Fruit fly (Drosophila melanogaster): ENCODE measurements around the gene Wdr24.

Wdr24 gene

DNA sequence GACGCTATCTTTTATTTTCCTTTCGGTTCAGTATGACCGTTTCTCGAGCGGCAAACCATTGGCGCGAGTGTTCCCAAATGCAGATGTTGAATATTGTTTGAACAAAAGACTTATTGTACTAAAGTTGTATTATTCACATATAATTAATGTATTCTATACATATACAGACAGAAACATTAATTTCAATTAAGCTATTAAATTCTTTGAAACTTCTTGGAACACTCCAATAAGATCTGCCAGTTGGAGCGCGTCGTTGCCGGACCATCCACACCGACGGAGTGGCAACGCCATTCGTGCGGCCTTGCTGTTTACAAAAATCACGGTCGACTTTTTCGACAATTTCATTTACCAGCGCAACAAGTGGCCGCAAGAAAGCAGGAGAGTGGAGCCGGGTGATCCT is at the start of gene Wdr24, which contains the start of gene IntS11:
Wdr24 (minus strand) TSS at position 37 of the 400 bp plus-strand sequence.
IntS11 (plus strand) TSS at position 282 of the 400 bp plus-strand sequence.
- TF ChIP-seq CG17801 (GFP tag; optimal IDR thresholded peaks at IDR 0.05; ENCODE audit: partially characterized antibody) = peak; percentile 89

DNA sequence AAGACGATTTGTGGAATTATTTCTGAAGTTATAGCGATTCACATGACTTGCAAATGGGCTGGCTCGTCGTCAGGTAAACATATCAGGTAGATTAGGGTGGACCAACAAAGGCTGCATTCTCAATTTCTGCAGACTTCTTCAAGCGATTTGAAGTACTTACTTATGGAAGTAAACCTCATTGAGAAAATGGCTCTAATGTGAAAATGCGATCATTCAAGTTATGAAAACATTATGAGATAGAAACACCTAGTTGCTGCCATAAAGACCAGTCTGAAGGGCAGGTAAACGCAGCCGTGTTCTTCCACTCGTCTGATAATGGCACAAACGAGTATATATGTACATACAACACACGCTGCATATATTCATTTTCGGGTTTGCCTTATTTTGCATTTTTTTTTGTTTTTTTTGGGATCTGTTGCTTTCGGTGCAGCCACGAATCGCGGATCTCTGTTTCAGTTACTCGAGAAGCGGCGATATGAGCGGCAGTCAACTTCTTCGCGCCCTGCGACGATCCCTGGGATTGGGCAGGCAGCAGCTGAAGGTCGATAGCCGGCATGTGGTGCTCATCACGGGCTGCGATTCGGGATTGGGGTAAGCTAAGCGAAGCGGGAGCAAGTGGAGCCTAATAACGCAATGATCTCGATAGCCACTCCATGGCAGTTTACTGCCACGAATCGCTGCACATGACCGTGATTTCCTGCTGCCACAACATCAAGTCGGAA is 49.4 kb upstream of the Wdr24 start, which contains the start of gene sro:
sro (plus strand) TSS at position 437 of the 722 bp plus-strand sequence.
- TF ChIP-seq CG17801 (GFP tag; optimal IDR thresholded peaks at IDR 0.05; ENCODE audit: partially characterized antibody) = peak; percentile 59

DNA sequence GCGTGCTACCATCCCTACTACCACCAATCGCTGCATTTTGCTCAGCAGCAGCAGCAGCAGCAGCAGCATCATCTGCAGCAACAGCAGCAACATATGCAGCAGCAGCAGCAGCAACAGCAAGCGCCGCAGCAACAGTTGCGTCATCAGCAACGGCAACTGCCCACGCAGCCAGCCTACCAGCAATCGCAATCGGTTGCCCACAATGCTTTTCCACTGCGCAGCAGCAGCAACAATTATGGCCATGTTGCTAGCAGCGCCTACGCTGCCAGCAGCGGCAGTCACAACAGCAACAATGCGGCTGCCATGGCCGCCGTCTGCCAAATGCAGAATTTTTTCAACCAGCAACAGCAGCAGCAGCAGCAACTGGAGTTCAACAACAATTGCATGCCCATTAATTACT is 45.3 kb upstream of the Wdr24 start:
- no peak for TF ChIP-seq CG17801 (GFP tag; optimal IDR thresholded peaks at IDR 0.05; ENCODE audit: partially characterized antibody)

DNA sequence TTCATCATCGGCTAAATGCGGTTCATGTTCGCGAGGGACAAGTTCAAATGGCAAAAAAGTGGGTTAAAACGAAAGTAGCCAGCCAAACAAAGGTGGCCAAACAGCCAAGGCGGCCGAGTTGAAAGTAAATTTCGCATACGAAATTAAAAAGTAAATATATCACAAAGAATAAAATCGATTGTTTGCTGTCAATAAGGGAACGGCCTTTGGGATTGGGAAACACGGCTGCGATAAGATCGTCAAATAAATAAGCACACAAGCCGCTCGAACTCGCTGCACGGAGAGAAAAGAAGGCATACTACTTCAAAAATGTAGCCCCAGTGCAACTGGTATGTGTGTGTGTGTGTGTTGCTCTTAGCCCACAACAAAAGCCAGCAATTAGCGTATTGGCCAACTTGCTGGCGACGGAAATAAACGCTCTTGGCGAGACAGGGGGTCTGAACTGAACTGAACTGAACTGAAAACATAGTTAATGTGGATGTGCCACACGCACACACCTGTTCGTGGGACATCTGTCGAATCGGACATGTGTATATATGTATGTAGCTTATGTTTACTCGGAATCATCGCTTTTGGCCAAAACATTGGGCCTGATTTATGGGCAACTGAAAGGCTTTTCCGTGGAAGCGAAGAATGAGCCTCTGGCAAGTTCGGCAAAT is 43.1 kb upstream of the Wdr24 start:
- TF ChIP-seq CG17801 (GFP tag; optimal IDR thresholded peaks at IDR 0.05; ENCODE audit: partially characterized antibody) = no peak

DNA sequence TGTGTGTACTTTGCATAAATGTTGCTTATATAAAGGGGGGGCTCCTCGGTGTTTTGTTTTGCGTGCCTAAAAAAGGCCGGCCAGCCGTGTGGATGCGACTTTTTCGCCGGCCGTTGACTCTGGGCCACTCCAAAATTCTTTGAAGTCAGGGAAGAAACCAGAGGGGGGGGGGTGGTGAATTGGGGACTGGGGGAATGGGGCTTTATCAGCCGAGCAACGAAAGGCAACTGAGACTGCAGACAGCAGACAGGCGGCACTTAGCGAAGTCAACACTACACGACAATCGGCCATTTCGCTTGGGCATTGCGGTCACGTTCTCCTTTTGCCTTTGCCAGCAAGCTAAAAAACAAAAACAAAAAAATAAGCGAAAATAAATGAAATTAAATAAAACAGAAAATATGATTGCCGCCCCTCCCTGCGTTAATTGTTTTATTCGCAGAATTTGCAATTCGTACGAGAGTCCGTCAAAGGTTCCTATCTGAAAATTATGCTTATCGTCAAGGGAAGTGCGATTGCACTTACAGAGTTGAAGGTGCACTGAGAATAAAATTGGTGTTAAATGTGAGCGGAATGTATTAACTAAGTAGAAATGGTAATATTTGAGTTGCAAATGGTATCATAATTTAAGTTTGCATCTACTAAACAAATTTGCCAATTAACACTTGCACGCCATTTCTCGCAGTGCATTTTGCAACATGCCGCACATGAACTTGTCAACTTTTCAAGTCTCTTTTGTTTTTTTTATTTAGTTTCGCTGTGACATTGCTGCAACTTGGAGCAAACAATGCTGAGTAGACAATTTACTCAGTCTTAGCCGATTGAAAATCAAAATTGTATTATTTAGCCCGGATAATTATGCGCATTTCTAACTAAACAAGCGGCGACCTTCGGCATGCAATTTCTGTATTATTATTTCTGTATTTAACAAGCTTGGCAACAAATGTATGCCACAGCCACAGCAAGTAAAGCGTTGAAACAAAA is 41.4 kb upstream of the Wdr24 start:
- peak; percentile 37 for TF ChIP-seq CG17801 (GFP tag; optimal IDR thresholded peaks at IDR 0.05; ENCODE audit: partially characterized antibody)

DNA sequence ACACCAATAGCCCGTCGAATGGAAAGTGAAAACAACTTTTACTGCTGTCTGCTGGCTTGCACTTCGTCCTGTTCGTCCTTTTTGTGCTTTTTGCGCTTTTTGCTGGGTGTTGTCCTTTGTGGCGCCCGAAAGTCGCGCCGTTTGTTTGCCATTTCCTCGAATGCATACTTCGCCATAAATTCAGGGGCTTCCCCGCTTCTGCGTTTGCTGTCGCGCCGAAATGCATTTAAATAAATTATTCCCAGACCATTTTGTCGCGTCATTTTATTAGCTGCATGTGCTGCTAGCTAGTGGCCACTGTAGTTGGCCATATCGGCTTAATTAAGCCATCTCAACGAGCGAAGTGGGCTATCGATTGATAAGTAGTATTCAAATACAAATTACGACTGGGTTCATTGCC is 40.4 kb upstream of the Wdr24 start:
- TF ChIP-seq CG17801 (GFP tag; optimal IDR thresholded peaks at IDR 0.05; ENCODE audit: partially characterized antibody) = no peak

DNA sequence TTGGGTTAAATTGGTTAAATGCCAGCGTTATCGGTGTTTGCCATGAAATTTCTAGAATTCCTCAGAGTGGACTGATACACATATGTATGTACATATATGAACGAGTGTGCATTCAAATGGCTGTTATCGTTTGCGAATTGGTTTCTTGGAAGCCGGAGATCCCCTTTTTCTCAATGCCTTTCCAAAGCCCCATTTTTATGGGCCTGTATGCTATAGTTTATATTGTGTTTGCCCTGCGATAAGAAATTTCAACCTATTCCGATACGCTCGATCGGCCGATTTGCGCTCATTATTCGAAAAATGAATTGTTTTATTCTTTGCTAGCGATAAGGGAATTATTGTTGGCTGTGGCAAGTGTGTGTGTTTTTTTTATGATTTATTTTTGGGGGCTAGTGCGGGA is 38.3 kb upstream of the Wdr24 start:
- no peak for TF ChIP-seq CG17801 (GFP tag; optimal IDR thresholded peaks at IDR 0.05; ENCODE audit: partially characterized antibody)

DNA sequence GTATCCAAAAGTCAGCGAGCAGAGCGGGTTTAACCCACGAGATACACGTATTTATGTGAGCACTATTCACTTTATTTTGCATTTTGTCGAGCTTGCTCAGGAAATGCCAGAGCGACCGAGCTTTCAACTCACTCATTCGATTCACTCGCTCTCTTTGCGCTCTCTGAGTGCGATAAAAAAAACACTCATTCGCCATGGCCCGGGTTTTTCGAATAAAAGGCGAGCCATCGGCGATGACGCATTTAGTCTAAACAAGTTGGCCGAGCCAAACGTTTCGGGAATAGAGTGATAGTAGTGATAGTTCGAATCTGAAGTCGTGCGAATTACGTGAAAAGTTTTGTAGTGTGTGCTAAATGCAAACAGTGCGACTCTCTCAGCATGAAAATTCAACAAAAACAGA is 37.5 kb upstream of the Wdr24 start:
- peak; percentile 61 for TF ChIP-seq CG17801 (GFP tag; optimal IDR thresholded peaks at IDR 0.05; ENCODE audit: partially characterized antibody)

DNA sequence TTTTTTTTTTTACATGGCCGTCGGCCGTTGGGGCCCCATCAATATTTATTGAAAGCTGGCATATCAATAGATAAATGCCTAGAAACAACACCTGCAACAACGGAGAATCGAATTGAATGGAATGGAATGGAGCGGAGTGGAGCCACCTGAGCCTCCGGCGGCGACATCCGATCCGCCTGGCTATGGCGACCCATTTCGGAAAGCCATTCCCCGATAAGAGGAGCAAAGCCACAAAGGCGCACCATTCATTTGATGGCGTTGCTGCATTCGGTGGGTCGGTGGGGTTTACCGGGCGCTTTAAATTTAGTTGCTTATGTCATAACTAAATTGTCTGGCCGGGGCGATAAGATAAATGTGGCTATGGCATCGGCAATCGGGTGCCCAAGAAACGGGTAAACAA is 37.0 kb upstream of the Wdr24 start:
- no peak for TF ChIP-seq CG17801 (GFP tag; optimal IDR thresholded peaks at IDR 0.05; ENCODE audit: partially characterized antibody)

DNA sequence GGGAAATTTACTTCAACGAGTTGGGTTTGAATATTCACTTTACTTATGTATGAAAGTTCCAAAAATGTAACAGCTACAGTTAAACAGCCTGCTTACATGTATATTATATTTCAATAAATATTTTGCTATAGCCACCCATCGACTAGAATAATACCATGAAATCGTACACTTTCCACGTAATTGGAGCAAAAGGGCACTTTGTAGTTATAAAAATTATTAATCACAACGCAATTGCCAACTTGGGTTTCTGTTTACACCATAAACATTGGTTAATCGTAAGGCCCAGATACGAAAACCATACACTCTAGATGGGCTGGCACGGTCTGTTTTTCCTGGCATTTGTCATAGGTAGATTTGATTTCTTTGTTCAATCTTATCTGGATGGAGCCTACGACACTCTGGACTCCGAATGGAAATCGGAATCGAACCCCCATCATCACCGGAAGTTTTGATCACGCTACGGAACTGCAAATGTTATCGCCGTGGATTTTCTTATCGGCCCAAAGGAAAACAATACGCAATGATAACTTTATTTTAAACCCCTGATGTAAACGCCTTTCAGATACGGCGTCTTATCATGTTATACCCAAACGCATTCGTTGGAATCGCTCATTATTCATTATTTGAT is 35.6 kb upstream of the Wdr24 start, which contains the start of gene fig:
fig (minus strand) TSS at position 51 of the 628 bp plus-strand sequence.
- no peak for TF ChIP-seq CG17801 (GFP tag; optimal IDR thresholded peaks at IDR 0.05; ENCODE audit: partially characterized antibody)

DNA sequence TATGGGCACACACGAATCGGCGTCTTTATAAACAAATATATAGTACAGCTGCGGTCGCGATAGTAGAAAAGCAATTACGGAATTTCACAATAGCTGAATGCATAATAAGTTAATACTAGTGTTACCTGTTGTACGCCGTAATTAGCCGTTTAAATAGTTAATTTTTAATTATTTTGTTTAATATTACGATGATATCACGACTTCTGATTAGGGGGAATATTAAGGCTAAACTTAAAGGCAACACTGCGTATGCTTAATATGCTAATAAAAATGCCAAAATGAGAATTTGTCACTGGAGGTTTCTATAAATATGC is 34.0 kb upstream of the Wdr24 start:
- no peak for TF ChIP-seq CG17801 (GFP tag; optimal IDR thresholded peaks at IDR 0.05; ENCODE audit: partially characterized antibody)

DNA sequence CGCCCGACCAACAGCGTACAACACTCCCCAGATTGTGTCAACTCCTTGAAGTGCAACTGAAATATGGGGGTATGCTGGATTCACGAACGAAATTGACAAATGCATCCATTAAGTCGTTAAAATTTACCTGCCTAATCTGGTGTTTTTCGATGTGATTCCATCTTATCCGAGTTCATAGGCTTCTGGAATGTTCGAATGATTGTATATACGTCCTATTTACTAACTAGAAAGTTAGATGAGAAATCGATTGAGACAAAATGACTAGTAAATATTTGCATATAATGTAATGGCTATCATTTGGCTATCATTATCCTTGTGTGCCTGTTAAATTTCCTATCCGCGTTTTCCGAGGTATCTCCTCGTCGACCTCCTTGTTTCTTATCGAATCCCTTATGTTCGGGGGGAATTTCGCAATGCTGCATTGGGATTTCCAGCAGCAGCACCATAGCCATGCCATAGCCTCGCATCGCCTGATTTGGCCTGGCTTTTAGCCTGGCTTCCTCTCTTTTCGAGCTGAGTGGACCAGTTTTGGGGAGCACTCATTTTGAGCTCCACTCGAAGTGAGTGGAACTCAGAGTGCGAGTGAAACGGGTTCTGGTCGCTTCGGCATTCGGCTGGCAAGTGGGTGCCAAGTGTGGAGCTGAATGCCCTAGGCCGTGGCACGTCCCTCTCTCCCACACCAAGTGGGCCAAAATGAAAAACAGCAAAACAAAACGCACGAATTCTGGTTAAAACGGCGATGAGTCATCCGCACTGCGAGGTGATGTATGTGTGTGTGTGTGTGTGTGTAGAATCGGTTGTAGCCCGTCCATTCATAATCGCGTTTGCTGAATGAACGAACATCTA is 33.5 kb upstream of the Wdr24 start:
- no peak for TF ChIP-seq CG17801 (GFP tag; optimal IDR thresholded peaks at IDR 0.05; ENCODE audit: partially characterized antibody)

DNA sequence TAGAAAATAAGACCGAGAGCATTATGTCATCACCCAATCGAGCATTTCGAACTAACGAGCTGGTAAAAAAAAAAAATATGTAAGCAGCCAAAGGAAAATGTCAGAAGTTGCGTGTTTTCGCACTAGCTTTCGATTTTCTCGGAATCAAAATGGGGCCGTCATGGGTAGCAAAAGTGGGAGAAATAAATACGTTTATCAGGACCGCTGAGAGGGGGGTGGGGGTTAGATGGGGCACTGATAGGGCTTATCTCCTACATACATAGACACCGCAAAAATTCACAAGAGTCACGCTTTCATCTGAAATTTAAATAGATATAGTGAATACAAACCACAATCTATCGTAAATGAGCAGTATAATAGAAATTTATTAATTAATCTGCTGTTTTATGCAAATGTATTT is 32.3 kb upstream of the Wdr24 start:
- no peak for TF ChIP-seq CG17801 (GFP tag; optimal IDR thresholded peaks at IDR 0.05; ENCODE audit: partially characterized antibody)

Measured in ovary, adult (tissue).